Fruit fly (Drosophila melanogaster) whole organism, embryonic: ENCODE data around the gene Arp2.
A peak's percentile ranks its signal among the peaks of the same experiment; 100 is the strongest.

Experiments used
- Abd-B ChIP-seq: fragments of 200-800 bp; sonication (Bioruptor generic); optimal IDR thresholded peaks from 2 replicates; lab custom pipeline; 2018; ENCODE audit warnings: missing biosample characterization, mild to moderate bottlenecking, missing genetic modification characterization, moderate library complexity
- Blimp-1 ChIP-seq: fragments of 200-800 bp; sonication (Bioruptor generic); optimal IDR thresholded peaks from 3 replicates; lab custom pipeline; 2018; ENCODE audit warnings: missing biosample characterization, missing genetic modification characterization, mild to moderate bottlenecking, moderate library complexity, missing genetic modification reagents
- CG1233 ChIP-seq: fragments of 200-800 bp; sonication (Bioruptor generic); optimal IDR thresholded peaks from 4 replicates; lab custom pipeline; 2018; ENCODE audit warnings: missing biosample characterization, mild to moderate bottlenecking, missing genetic modification characterization
- CG12769 ChIP-seq: fragments of 200-800 bp; sonication (Bioruptor generic); optimal IDR thresholded peaks from 2 replicates; lab custom pipeline; 2019; ENCODE audit warnings: missing biosample characterization, mild to moderate bottlenecking, missing genetic modification characterization, moderate library complexity
- CG14710 ChIP-seq: fragments of 200-800 bp; sonication (Bioruptor generic); optimal IDR thresholded peaks from 3 replicates; lab custom pipeline; 2019; ENCODE audit warnings: missing biosample characterization, mild to moderate bottlenecking, missing genetic modification characterization, moderate library complexity
- CG14860 ChIP-seq: fragments of 200-800 bp; sonication (Bioruptor generic); IDR thresholded peaks from 3 replicates; pipeline ENCODE4 v1.3.6; 2022; ENCODE audit warnings: missing biosample characterization, missing genetic modification characterization; ENCODE audit not compliant: partially characterized antibody
- CG15601 ChIP-seq: fragments of 200-800 bp; sonication (Bioruptor generic); optimal IDR thresholded peaks from 3 replicates; lab custom pipeline; 2019; ENCODE audit warnings: missing biosample characterization, mild to moderate bottlenecking, missing genetic modification characterization, moderate library complexity
- CG1603 ChIP-seq: fragments of 200-800 bp; sonication (Bioruptor generic); optimal IDR thresholded peaks from 2 replicates; lab custom pipeline; 2019; ENCODE audit warnings: missing biosample characterization, mild to moderate bottlenecking, missing genetic modification characterization, moderate library complexity
- CG17186 ChIP-seq: fragments of 200-800 bp; sonication (Bioruptor generic); optimal IDR thresholded peaks from 3 replicates; lab custom pipeline; 2017; ENCODE audit warnings: missing biosample characterization, missing genetic modification reagents, missing genetic modification characterization
- CG17328 ChIP-seq: fragments of 200-800 bp; sonication (Bioruptor generic); IDR thresholded peaks from 2 replicates; pipeline ENCODE4 v1.3.6; 2022; ENCODE audit warnings: missing biosample characterization, missing genetic modification characterization
- CG17361 ChIP-seq: fragments of 200-800 bp; sonication (Bioruptor generic); IDR thresholded peaks from 3 replicates; pipeline ENCODE4 v1.3.6; 2022; ENCODE audit warnings: missing biosample characterization, missing genetic modification characterization
- CG18262 ChIP-seq: fragments of 200-800 bp; optimal IDR thresholded peaks from 3 replicates; lab custom pipeline; 2019; ENCODE audit warnings: missing biosample characterization, mild to moderate bottlenecking, missing genetic modification characterization, moderate library complexity
- CG1832 ChIP-seq: fragments of 200-800 bp; sonication (Bioruptor generic); optimal IDR thresholded peaks from 2 replicates; lab custom pipeline; 2017; ENCODE audit warnings: missing biosample characterization, mild to moderate bottlenecking, missing genetic modification characterization, inconsistent platforms
- CG2678 ChIP-seq: fragments of 200-800 bp; sonication (Bioruptor generic); optimal IDR thresholded peaks from 3 replicates; lab custom pipeline; 2019; ENCODE audit warnings: missing biosample characterization, mild to moderate bottlenecking, missing genetic modification characterization, moderate library complexity
- CG2712 ChIP-seq: fragments of 200-800 bp; optimal IDR thresholded peaks from 3 replicates; lab custom pipeline; 2019; ENCODE audit warnings: missing biosample characterization, mild to moderate bottlenecking, missing genetic modification characterization, moderate library complexity
- CG7556 ChIP-seq: fragments of 200-800 bp; sonication (Bioruptor generic); optimal IDR thresholded peaks from 2 replicates; lab custom pipeline; 2017; ENCODE audit warnings: missing biosample characterization, mild to moderate bottlenecking, missing genetic modification characterization
- CTCF ChIP-seq: fragments of 200-800 bp; sonication (Bioruptor generic); optimal IDR thresholded peaks from 2 replicates; lab custom pipeline; 2017; ENCODE audit warnings: missing biosample characterization, mild to moderate bottlenecking, missing genetic modification characterization, moderate library complexity
- CoRest ChIP-seq: fragments of 200-800 bp; sonication (Bioruptor generic); optimal IDR thresholded peaks from 3 replicates; lab custom pipeline; 2018; ENCODE audit warnings: missing biosample characterization, mild to moderate bottlenecking, missing genetic modification characterization, moderate library complexity
- CrebB ChIP-seq: fragments of 200-800 bp; sonication (Bioruptor generic); optimal IDR thresholded peaks from 3 replicates; lab custom pipeline; 2018; ENCODE audit warnings: missing biosample characterization, mild to moderate bottlenecking, missing genetic modification characterization
- Dek ChIP-seq: fragments of 200-800 bp; sonication (Bioruptor generic); optimal IDR thresholded peaks from 3 replicates; lab custom pipeline; 2019; ENCODE audit warnings: missing biosample characterization, mild to moderate bottlenecking, missing genetic modification characterization, moderate library complexity
- Dfd ChIP-seq, 2 experiments: fragments of >200 bp; optimal IDR thresholded peaks; 2 replicates each; lab custom pipeline; 2017; ENCODE audit warnings: missing biosample characterization in 2 of 2, missing genetic modification characterization in 2 of 2
- Hr3 ChIP-seq: fragments of 200-800 bp; sonication (Bioruptor generic); optimal IDR thresholded peaks from 3 replicates; lab custom pipeline; 2016; ENCODE audit warnings: missing biosample characterization, missing genetic modification characterization
- Lpt ChIP-seq: fragments of >200 bp; optimal IDR thresholded peaks from 2 replicates; lab custom pipeline; 2018; ENCODE audit warnings: missing biosample characterization, missing genetic modification characterization
- NC2α ChIP-seq: fragments of 200-800 bp; sonication (Bioruptor generic); optimal IDR thresholded peaks from 2 replicates; lab custom pipeline; 2016; ENCODE audit warnings: missing biosample characterization, missing genetic modification characterization
- Optix ChIP-seq: fragments of 200-800 bp; sonication (Bioruptor generic); IDR thresholded peaks from 3 replicates; pipeline ENCODE4 v1.3.6; 2022; ENCODE audit warnings: missing biosample characterization, missing genetic modification characterization
- Pdp1 ChIP-seq, 2 experiments: fragments of 200-800 bp; sonication (Bioruptor generic); optimal IDR thresholded peaks; 3 replicates each; lab custom pipeline; 2016; ENCODE audit warnings: missing biosample characterization in 2 of 2, missing genetic modification characterization in 2 of 2, mild to moderate bottlenecking in 1 of 2, moderate library complexity in 1 of 2
- Rfx ChIP-seq: fragments of 200-800 bp; sonication (Bioruptor generic); IDR thresholded peaks from 2 replicates; pipeline ENCODE4 v1.3.6; 2022; ENCODE audit warnings: missing biosample characterization, missing genetic modification characterization
- Trl ChIP-seq, 3 experiments: fragments of >200 bp in 2 of 3; fragments of 200-800 bp in 1 of 3; sonication (Bioruptor generic) in 1 of 3; optimal IDR thresholded peaks; 2 replicates in 1 of 3; 3 replicates in 2 of 3; lab custom pipeline; 2016 to 2017; ENCODE audit warnings: missing biosample characterization in 1 of 3, missing genetic modification characterization in 1 of 3
- bowl ChIP-seq: fragments of 200-800 bp; sonication (Bioruptor generic); IDR thresholded peaks from 2 replicates; pipeline ENCODE4 v1.3.6; 2022; ENCODE audit warnings: missing biosample characterization, missing genetic modification characterization
- ci ChIP-seq: fragments of 200-800 bp; sonication (Bioruptor generic); IDR thresholded peaks from 3 replicates; pipeline ENCODE4 v1.3.6; 2022; ENCODE audit warnings: missing biosample characterization, missing genetic modification characterization
- dysf ChIP-seq: fragments of 200-800 bp; sonication (Bioruptor generic); IDR thresholded peaks from 3 replicates; pipeline ENCODE4 v1.3.6; 2022; ENCODE audit warnings: missing biosample characterization, missing genetic modification characterization
- gsb-n ChIP-seq: fragments of 200-800 bp; sonication (Bioruptor generic); optimal IDR thresholded peaks from 3 replicates; lab custom pipeline; 2018; ENCODE audit warnings: missing biosample characterization, mild to moderate bottlenecking, missing genetic modification characterization
- maf-S ChIP-seq: fragments of 200-800 bp; sonication (Bioruptor generic); optimal IDR thresholded peaks from 2 replicates; lab custom pipeline; 2016; ENCODE audit warnings: missing biosample characterization, missing genetic modification characterization
- nom ChIP-seq: fragments of 200-800 bp; sonication (Bioruptor generic); optimal IDR thresholded peaks from 2 replicates; lab custom pipeline; 2017; ENCODE audit warnings: missing biosample characterization, missing genetic modification characterization, mild to moderate bottlenecking, moderate library complexity, missing genetic modification reagents
- pan ChIP-seq, 4 experiments: fragments of >200 bp in 3 of 4; fragments of 200-800 bp in 1 of 4; sonication (Bioruptor generic) in 1 of 4; optimal IDR thresholded peaks in 3 of 4; IDR thresholded peaks in 1 of 4; 2 replicates each; pipeline versions ENCODE4 v1.3.6 to Lab custom; 2017 to 2022; ENCODE audit warnings: missing biosample characterization in 2 of 4, missing genetic modification characterization in 2 of 4, mixed read lengths in 1 of 4
- pb ChIP-seq: fragments of 200-800 bp; sonication (Bioruptor generic); optimal IDR thresholded peaks from 3 replicates; lab custom pipeline; 2016; ENCODE audit warnings: missing biosample characterization, missing genetic modification characterization
- pho ChIP-seq: fragments of 200-800 bp; sonication (Bioruptor generic); optimal IDR thresholded peaks from 2 replicates; lab custom pipeline; 2016; ENCODE audit warnings: missing biosample characterization, missing genetic modification characterization
- phol ChIP-seq: fragments of 200-800 bp; sonication (Bioruptor generic); optimal IDR thresholded peaks from 3 replicates; lab custom pipeline; 2018; ENCODE audit warnings: missing biosample characterization, mild to moderate bottlenecking, missing genetic modification characterization, moderate library complexity
- pita ChIP-seq: fragments of 200-800 bp; sonication (Bioruptor generic); optimal IDR thresholded peaks from 2 replicates; lab custom pipeline; 2017; ENCODE audit warnings: missing biosample characterization, mild to moderate bottlenecking, missing genetic modification characterization
- pnt ChIP-seq: fragments of 200-800 bp; sonication (Bioruptor generic); optimal IDR thresholded peaks from 3 replicates; lab custom pipeline; 2016; ENCODE audit warnings: missing biosample characterization, missing genetic modification characterization
- psq ChIP-seq: fragments of 200-800 bp; sonication (Bioruptor generic); optimal IDR thresholded peaks from 2 replicates; lab custom pipeline; 2017; ENCODE audit warnings: missing biosample characterization, missing genetic modification characterization
- ro ChIP-seq: fragments of 200-800 bp; sonication (Bioruptor generic); IDR thresholded peaks from 2 replicates; pipeline ENCODE4 v1.3.6; 2022; ENCODE audit warnings: missing biosample characterization, missing genetic modification characterization
- run ChIP-seq: fragments of 200-800 bp; sonication (Bioruptor generic); optimal IDR thresholded peaks from 3 replicates; lab custom pipeline; 2018; ENCODE audit warnings: missing biosample characterization, mild to moderate bottlenecking, missing genetic modification characterization
- sob ChIP-seq: fragments of 200-800 bp; sonication (Bioruptor generic); IDR thresholded peaks from 2 replicates; pipeline ENCODE4 v1.3.6; 2022; ENCODE audit warnings: missing biosample characterization, missing genetic modification characterization
- stc ChIP-seq: fragments of 200-800 bp; sonication (Bioruptor generic); IDR thresholded peaks from 2 replicates; pipeline ENCODE4 v1.3.6; 2022; ENCODE audit warnings: missing biosample characterization, missing genetic modification characterization
- toy ChIP-seq: fragments of 200-800 bp; sonication (Bioruptor generic); IDR thresholded peaks from 2 replicates; pipeline ENCODE4 v1.3.6; 2022; ENCODE audit warnings: missing biosample characterization, missing genetic modification characterization
- unpg ChIP-seq: fragments of 200-800 bp; sonication (Bioruptor generic); optimal IDR thresholded peaks from 3 replicates; lab custom pipeline; 2018; ENCODE audit warnings: missing biosample characterization, mild to moderate bottlenecking, missing genetic modification characterization, moderate library complexity

Arp2 gene

DNA sequence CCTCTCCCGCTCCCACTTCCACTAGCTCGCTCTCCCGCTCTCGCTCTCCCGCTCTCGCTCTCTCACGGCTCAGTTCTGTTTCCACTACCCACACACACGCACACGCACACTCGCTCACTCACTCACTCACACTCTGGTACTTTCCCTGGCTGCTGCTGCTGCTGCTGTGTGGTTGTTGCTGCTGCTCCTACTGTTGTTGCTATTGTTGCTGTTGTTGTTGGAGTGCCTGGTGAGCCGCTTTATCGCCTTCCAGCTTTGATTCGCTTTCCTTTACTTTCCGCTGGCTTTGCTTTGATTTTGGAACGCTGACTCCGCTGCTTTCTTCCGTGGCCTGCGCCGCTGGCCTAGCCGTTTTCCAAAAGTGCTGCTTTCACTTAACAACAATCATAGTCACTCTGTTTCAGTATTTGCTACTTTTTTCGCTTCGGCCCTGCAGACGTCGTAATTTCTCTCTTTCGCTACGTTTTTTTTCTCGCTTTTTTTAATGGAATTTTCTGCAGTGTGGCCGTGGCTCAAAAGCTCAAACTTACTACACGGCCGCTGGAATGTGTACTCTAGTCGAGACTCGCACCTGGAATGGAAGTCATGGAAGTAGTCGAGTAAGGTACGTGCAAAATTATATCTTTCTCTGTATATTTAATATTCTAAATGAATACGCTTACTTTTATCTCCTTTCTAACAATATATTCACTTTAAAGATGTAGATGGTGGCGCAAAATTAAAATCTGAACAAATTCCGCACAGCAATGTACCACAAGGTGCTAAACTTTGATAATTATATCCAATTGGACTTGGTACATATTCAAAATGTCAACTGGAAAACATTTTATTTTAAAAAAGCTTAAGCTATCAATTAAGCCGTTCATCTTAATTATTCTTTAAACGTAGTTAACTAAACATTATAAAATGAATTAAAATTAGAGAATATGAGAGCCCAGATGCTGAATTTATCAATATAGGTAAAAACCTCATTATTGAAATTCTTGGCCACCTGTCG, 6.0 kb upstream of the Arp2 start, which contains the start of gene Pp2B-14D (continued):
- TF ChIP-seq Trl (optimal IDR thresholded peaks at IDR 0.05; lab: Kevin White, UChicago) (peak; percentile 98 to 99), Trl (GFP tag; optimal IDR thresholded peaks at IDR 0.05; lab: Kevin White, UChicago) (no peak), phol (tag; lab: Kevin White, UChicago) (peak; percentile 27), maf-S (GFP tag; lab: Kevin White, UChicago) (no peak), CG14710 (peak; percentile 14), ci (0 out of 3 replicates have a peak, but pooled peaks have one; percentile 25), CG1832 (GFP tag; lab: Kevin White, UChicago) (peak; percentile 72), CoRest (tag; lab: Kevin White, UChicago) (peak; percentile 32), Abd-B (GFP tag; lab: Kevin White, UChicago) (no peak), sob (GFP tag; lab: Robert Waterston, UW) (0 out of 2 replicates have a peak, but pooled peaks have one; percentile 6), Dfd (GFP tag; optimal IDR thresholded peaks at IDR 0.05; lab: Kevin White, UChicago) (peak in 1 of 2 experiments; percentile 13), gsb-n (tag; lab: Kevin White, UChicago) (no peak), Lpt (GFP tag; lab: Kevin White, UChicago) (no peak), CG17361 (GFP tag; lab: Robert Waterston, UW) (no peak), CG1233 (GFP tag; lab: Kevin White, UChicago) (no peak), CTCF (GFP tag; lab: Kevin White, UChicago) (peak; percentile 57), CG1603 (tag; lab: Kevin White, UChicago) (peak; percentile 46), CG2712 (tag; lab: Kevin White, UChicago) (no peak), nom (GFP tag; lab: Kevin White, UChicago) (peak; percentile 57), Rfx (GFP tag; lab: Robert Waterston, UW) (0 out of 2 replicates have a peak, but pooled peaks have one; percentile 6), CG2678 (tag; lab: Kevin White, UChicago) (peak; percentile 2)

- TF ChIP-seq dysf (GFP tag; lab: Robert Waterston, UW) (no peak), bowl (GFP tag; lab: Robert Waterston, UW) (no peak), stc (GFP tag; lab: Robert Waterston, UW) (no peak), psq (GFP tag; lab: Kevin White, UChicago) (peak; percentile 75), pita (no peak), Optix (GFP tag; lab: Robert Waterston, UW) (no peak), unpg (no peak), toy (no peak), CG15601 (no peak), Dek (tag; lab: Kevin White, UChicago) (no peak), Blimp-1 (GFP tag; lab: Kevin White, UChicago) (no peak), CrebB (tag; lab: Kevin White, UChicago) (no peak), pho (GFP tag; lab: Kevin White, UChicago) (no peak), pnt (GFP tag; lab: Kevin White, UChicago) (no peak), CG14860 (GFP tag; lab: Robert Waterston, UW) (0 out of 3 replicates have a peak, but pooled peaks have one; percentile 43), ro (GFP tag; lab: Robert Waterston, UW) (no peak), Pdp1 (GFP tag; optimal IDR thresholded peaks at IDR 0.05; lab: Kevin White, UChicago) (peak in 1 of 2 experiments; percentile 85), run (tag; lab: Kevin White, UChicago) (no peak), CG17328 (GFP tag; lab: Robert Waterston, UW) (no peak), CG7556 (no peak), pan (optimal IDR thresholded peaks at IDR 0.05; lab: Kevin White, UChicago) (no peak), pan (GFP tag; optimal IDR thresholded peaks at IDR 0.05 in 1 of 2, IDR thresholded peaks at IDR 0.05 in 1 of 2) (no peak), pb (GFP tag; lab: Kevin White, UChicago) (no peak), Hr3 (GFP tag; lab: Kevin White, UChicago) (peak; percentile 10), CG18262 (no peak), CG12769 (tag; lab: Kevin White, UChicago) (no peak), CG17186 (no peak), NC2α (GFP tag; lab: Kevin White, UChicago) (no peak)
Observed at dm6 chrX:16552968-16553417, 775 bp downstream of the Arp2 start.
